Fruit fly (Drosophila melanogaster) whole organism: ENCODE data around the gene tplus3a.

Experiments
- CG8478 ChIP-seq: fragments of >200 bp; optimal IDR thresholded peaks from 2 replicates; lab custom pipeline; 2018; ENCODE audit warnings: inconsistent platforms
- Dll ChIP-seq: fragments of >200 bp; optimal IDR thresholded peaks from 2 replicates; lab custom pipeline; 2017
- EcR ChIP-seq, 2 experiments: fragments of >200 bp; optimal IDR thresholded peaks; 2 replicates each; lab custom pipeline; 2017; ENCODE audit warnings: missing biosample characterization in 2 of 2, missing genetic modification characterization in 2 of 2, missing genetic modification reagents in 2 of 2
- pan ChIP-seq: fragments of >200 bp; optimal IDR thresholded peaks from 2 replicates; lab custom pipeline; 2017
- psq ChIP-seq: fragments of >200 bp; optimal IDR thresholded peaks from 2 replicates; lab custom pipeline; 2017
- usp ChIP-seq: fragments of >200 bp; optimal IDR thresholded peaks from 2 replicates; lab custom pipeline; 2017; ENCODE audit warnings: missing biosample characterization, missing genetic modification characterization, mixed read lengths

tplus3a gene

dm6 chr2L:22070844-22071243 lies at the start of gene tplus3a:
Gene tplus3a, plus strand, starts transcription at chr2L:22071144.
- no peak for TF ChIP-seq pan
- TF ChIP-seq CG8478 = no peak
- no peak for TF ChIP-seq psq (lab: Kevin White, UChicago)
- no peak for TF ChIP-seq Dll (lab: Kevin White, UChicago)
- TF ChIP-seq usp (GFP tag; lab: Kevin White, UChicago) = no peak
- no peak for TF ChIP-seq EcR (GFP tag; optimal IDR thresholded peaks at IDR 0.05; lab: Kevin White, UChicago)

DNA sequence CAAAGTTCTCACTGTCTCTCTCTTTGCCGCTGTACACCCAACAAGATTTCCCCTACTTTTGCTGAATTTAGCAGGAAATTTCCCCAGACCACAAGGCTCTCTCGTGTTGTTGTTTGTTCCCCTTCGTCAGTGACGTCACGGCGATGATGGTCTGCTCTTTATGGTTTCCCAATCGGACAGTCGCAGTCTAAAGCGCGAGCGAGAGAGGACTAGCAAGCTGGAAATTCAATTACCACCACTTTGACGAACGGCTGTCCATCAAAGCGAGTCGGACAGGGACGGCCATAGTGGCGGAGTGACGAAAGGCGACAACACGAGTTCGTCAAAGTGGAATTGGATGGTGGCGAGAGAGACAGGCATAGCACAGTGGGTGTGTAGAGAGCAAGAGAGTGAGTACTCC lies 46.6 kb upstream of the tplus3a start:
- TF ChIP-seq EcR (GFP tag; optimal IDR thresholded peaks at IDR 0.05; lab: Kevin White, UChicago) (peak in 1 of 2 experiments; percentile 29), Dll (lab: Kevin White, UChicago) (peak; percentile 72), psq (lab: Kevin White, UChicago) (no peak), CG8478 (peak; percentile 97)

DNA sequence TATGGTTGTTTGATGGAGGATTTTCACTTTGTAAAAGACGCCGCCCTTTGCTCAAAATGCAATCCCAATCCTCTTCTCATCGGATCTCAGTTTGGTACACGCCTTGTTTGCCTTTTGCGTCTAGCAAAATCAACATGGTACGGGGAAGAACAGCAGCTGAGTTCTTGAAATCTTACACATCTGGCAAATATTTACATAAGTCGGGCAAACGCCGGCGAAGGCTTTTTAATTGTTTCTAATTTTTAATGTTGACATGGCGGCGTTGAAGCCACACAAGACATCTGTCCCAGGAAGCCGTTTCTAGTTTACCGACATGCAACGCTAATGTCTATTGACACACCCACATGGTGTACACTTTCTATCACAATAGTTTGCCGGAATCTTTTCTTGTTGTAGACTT lies 34.1 kb upstream of the tplus3a start:
- TF ChIP-seq psq (lab: Kevin White, UChicago) (no peak), Dll (lab: Kevin White, UChicago) (no peak), EcR (GFP tag; optimal IDR thresholded peaks at IDR 0.05; lab: Kevin White, UChicago) (no peak), usp (GFP tag; lab: Kevin White, UChicago) (no peak), pan (no peak)

DNA sequence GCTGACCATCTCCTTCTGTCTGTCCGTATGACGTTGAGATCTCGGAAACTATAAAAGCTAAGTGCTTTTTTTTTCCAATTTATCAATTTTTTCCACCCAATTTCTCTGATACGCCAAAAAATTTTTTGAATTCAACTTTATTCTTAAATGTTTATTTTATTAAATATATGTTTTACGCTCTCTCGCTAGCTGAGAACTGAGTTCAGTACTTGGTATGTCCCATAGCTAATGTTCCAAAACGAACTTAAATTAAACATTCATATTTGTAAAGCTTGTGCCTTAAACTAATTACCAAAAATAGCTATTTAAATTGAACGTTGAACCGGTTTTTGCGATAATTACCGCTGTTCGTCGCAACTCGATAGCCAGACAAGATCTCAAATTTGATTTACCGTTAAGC lies 33.4 kb upstream of the tplus3a start, which contains the start of gene Grl40a:
Grl40a (plus strand) TSS at position 301 of the 400 bp plus-strand sequence.
- no peak for TF ChIP-seq CG8478
- TF ChIP-seq pan = no peak
- no peak for TF ChIP-seq psq (lab: Kevin White, UChicago)
- TF ChIP-seq usp (GFP tag; lab: Kevin White, UChicago) = no peak
- TF ChIP-seq EcR (GFP tag; optimal IDR thresholded peaks at IDR 0.05; lab: Kevin White, UChicago) = no peak
- no peak for TF ChIP-seq Dll (lab: Kevin White, UChicago)

DNA sequence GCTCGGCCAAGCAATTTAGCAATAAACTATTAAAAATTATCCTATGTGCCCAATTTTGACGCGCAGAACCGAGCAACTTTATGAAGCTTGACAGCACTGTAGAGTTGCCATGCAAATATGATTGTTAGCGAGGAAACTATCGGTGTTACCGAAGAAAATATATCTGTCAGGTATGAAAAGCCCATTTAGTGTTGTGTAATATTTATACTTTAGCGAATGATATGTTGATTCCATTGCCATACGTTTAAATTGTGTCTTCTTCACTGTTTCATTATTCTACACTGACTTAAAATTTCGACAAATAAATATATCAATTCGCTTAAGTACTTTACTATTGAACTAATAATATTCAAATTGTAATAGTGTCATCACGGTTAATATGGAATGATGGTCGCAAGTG lies 27.2 kb upstream of the tplus3a start, which contains the start of gene CG31601:
CG31601 (minus strand) TSS at position 101 of the 400 bp plus-strand sequence.
- TF ChIP-seq Dll (lab: Kevin White, UChicago) (no peak), EcR (GFP tag; optimal IDR thresholded peaks at IDR 0.05; lab: Kevin White, UChicago) (no peak), pan (no peak), psq (lab: Kevin White, UChicago) (no peak), usp (GFP tag; lab: Kevin White, UChicago) (no peak), CG8478 (no peak)

DNA sequence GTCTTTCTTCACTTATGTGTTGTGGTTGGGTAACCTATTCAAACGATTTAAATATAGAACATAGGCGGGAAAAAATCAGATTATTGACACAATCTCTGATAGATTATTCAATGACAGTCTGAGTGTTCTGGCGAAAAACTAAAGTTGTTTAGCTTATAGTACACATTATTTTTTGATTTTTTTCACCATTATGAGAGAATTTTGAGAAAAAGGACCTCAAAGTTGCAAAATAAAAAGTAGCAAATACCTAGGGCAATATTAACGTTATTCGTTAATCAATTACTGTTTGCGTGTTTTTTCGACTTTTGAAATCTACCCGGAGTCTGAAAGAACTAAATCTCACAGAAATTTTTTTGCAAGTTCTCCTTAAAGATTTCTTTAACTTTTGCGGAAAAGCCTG lies 16.7 kb upstream of the tplus3a start, which contains the start of gene CG34173:
CG34173 (minus strand) TSS at position 101 of the 400 bp plus-strand sequence.
- TF ChIP-seq psq (lab: Kevin White, UChicago) = no peak
- no peak for TF ChIP-seq CG8478

DNA sequence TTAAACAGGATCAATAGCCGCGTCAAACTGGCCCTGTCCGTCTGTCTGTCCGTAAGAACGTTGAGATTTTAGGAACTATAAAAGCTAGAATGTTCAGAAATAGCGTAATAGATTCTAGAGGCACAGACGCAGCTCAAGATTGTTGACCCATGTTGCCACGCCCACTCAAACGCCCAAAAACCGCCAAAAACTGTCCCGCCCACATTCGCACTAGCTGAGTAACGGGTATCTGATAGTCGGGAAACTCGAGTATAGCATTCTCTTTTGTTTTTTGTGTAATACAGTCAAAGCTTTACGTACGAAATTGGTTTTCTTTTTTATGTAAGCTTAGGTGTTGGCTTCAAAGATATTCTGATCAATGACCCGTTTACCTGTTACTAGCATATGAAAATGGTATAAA lies 11.1 kb upstream of the tplus3a start:
- TF ChIP-seq CG8478 = no peak
- TF ChIP-seq psq (lab: Kevin White, UChicago) = no peak
- TF ChIP-seq EcR (GFP tag; optimal IDR thresholded peaks at IDR 0.05; lab: Kevin White, UChicago) = no peak
- TF ChIP-seq usp (GFP tag; lab: Kevin White, UChicago) = no peak
- no peak for TF ChIP-seq pan

- TF ChIP-seq psq (lab: Kevin White, UChicago) (no peak), CG8478 (no peak), pan (no peak), EcR (GFP tag; optimal IDR thresholded peaks at IDR 0.05; lab: Kevin White, UChicago) (no peak), Dll (lab: Kevin White, UChicago) (no peak), usp (GFP tag; lab: Kevin White, UChicago) (no peak)
Measured at dm6 chr2L:22065243-22065642, 5.7 kb upstream of the tplus3a start, which contains the start of gene CG42597. Gene CG42597, minus strand, starts transcription at chr2L:22065343.

DNA sequence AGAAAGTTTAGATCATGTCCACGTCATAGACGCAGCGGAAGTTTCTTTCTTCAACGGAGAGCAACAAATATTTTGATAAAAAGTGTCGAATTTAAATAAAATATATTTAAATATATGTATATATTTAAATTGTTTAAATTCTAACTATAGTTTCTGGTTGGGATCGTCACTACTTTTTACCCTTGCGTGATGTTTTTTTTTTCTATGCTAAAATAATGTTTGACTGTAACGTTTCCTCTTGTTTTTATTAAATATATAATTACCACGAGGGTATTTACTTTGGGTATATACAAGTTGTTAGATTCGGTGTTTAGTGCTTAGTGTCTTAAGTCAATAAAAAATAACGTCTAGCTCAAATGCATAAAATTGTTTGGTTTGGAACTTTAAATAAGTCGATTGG lies 8.4 kb downstream of the tplus3a start, which contains the start of gene ttm3:
ttm3 (plus strand) TSS at position 301 of the 400 bp plus-strand sequence.
- TF ChIP-seq psq (lab: Kevin White, UChicago) = no peak

dm6 chr2L:22104301-22104700 lies 33.4 kb downstream of the tplus3a start, which contains the start of gene tplus3b:
Gene tplus3b, minus strand, starts transcription at chr2L:22104401.
- no peak for TF ChIP-seq Dll (lab: Kevin White, UChicago)

dm6 chr2L:22105412-22105811 lies 34.5 kb downstream of the tplus3a start, which contains the start of gene CG15219:
Gene CG15219, minus strand, starts transcription at chr2L:22105512.
- no peak for TF ChIP-seq usp (GFP tag; lab: Kevin White, UChicago)
- TF ChIP-seq CG8478 = no peak
- no peak for TF ChIP-seq Dll (lab: Kevin White, UChicago)
- no peak for TF ChIP-seq psq (lab: Kevin White, UChicago)
- TF ChIP-seq EcR (GFP tag; optimal IDR thresholded peaks at IDR 0.05; lab: Kevin White, UChicago) = no peak
- no peak for TF ChIP-seq pan

DNA sequence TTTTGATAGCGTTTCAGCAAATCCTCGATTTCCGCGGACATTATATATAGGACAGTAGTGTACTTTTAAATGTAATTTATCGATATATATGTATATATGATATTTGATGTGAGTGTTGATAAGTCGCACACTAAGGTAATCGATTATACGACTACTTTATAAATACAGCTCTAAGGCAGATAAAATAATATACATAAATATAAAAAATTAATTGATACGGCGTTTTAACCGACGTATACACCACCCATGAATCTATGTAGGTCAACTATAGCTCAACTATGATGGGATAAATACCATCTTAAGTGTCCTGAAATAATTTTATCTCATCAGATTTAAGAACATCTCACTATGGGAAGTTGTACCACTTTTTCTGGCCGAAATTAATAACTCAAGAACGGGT lies 36.3 kb downstream of the tplus3a start, which contains the start of gene CG10834:
CG10834 (minus strand) TSS at position 101 of the 400 bp plus-strand sequence.
- TF ChIP-seq usp (GFP tag; lab: Kevin White, UChicago) (no peak), psq (lab: Kevin White, UChicago) (no peak), EcR (GFP tag; optimal IDR thresholded peaks at IDR 0.05; lab: Kevin White, UChicago) (no peak), CG8478 (no peak), Dll (lab: Kevin White, UChicago) (no peak)

dm6 chr2L:22108664-22109063 lies 37.7 kb downstream of the tplus3a start, which contains the start of gene CG6675:
Gene CG6675, plus strand, starts transcription at chr2L:22108964.
- TF ChIP-seq psq (lab: Kevin White, UChicago) (no peak), Dll (lab: Kevin White, UChicago) (no peak), CG8478 (no peak)
